Worm (Caenorhabditis elegans) whole organism, L1 larva: Measurements from ENCODE around the gene suex-1.

Source experiments
- C04F5.9 ChIP-seq: sonication (generic microtip); optimal IDR thresholded peaks from 2 replicates; lab custom pipeline; 2016; ENCODE audit warnings: missing genetic modification characterization, missing compliant biosample characterization
- C16A3.4 ChIP-seq: fragments of 150-350 bp; optimal IDR thresholded peaks from 2 replicates; lab custom pipeline; 2014; ENCODE audit warnings: missing biosample characterization, missing genetic modification characterization
- F16B12.6 ChIP-seq: fragments of 150-350 bp; optimal IDR thresholded peaks from 2 replicates; lab custom pipeline; 2014; ENCODE audit warnings: missing biosample characterization, missing genetic modification characterization
- Y116A8C.19 ChIP-seq: sonication (generic microtip); optimal IDR thresholded peaks from 2 replicates; lab custom pipeline; 2016; ENCODE audit warnings: missing compliant biosample characterization, missing genetic modification characterization, borderline replicate concordance
- aly-2 ChIP-seq: fragments of 150-350 bp; optimal IDR thresholded peaks from 2 replicates; lab custom pipeline; 2014; ENCODE audit warnings: missing biosample characterization, missing genetic modification characterization
- ama-1 ChIP-seq: fragments of 150-350 bp; optimal IDR thresholded peaks from 2 replicates; lab custom pipeline; 2014
- ceh-8 ChIP-seq: fragments of 200-800 bp; sonication (Bioruptor generic); optimal IDR thresholded peaks from 2 replicates; lab custom pipeline; 2018; ENCODE audit warnings: mild to moderate bottlenecking, missing genetic modification characterization, moderate library complexity, missing compliant biosample characterization
- ceh-82 ChIP-seq, 3 experiments: fragments of 150-350 bp in 1 of 3; sonication (generic microtip) in 2 of 3; optimal IDR thresholded peaks; 2 replicates each; lab custom pipeline; 2014 to 2017; ENCODE audit warnings: missing biosample characterization in 3 of 3, missing genetic modification characterization in 3 of 3
- ceh-88 ChIP-seq: fragments of 200-800 bp; sonication (Bioruptor generic); IDR thresholded peaks from 2 replicates; pipeline ENCODE4 v1.3.6; 2022; ENCODE audit warnings: missing genetic modification characterization, missing compliant biosample characterization
- ceh-90 ChIP-seq: sonication (generic microtip); optimal IDR thresholded peaks from 2 replicates; lab custom pipeline; 2016; ENCODE audit warnings: missing genetic modification characterization, missing compliant biosample characterization
- dpl-1 ChIP-seq, 3 experiments: fragments of 150-350 bp in 2 of 3; sonication (generic microtip) in 1 of 3; optimal IDR thresholded peaks; 2 replicates each; lab custom pipeline; 2014 to 2017; ENCODE audit warnings: missing biosample characterization in 3 of 3, missing genetic modification characterization in 3 of 3, missing genetic modification reagents in 3 of 3
- efl-3 ChIP-seq: fragments of 200-800 bp; sonication (Bioruptor generic); optimal IDR thresholded peaks from 2 replicates; lab custom pipeline; 2018; ENCODE audit warnings: mild to moderate bottlenecking, missing genetic modification characterization, missing compliant biosample characterization
- elt-2 ChIP-seq: sonication (generic microtip); optimal IDR thresholded peaks from 2 replicates; lab custom pipeline; 2016; ENCODE audit warnings: missing genetic modification characterization, mild to moderate bottlenecking, inconsistent platforms, missing compliant biosample characterization, missing genetic modification reagents
- fkh-10 ChIP-seq: sonication (generic microtip); optimal IDR thresholded peaks from 2 replicates; lab custom pipeline; 2017; ENCODE audit warnings: missing biosample characterization, missing genetic modification reagents, missing genetic modification characterization
- fkh-8 ChIP-seq: sonication (generic microtip); optimal IDR thresholded peaks from 2 replicates; lab custom pipeline; 2016; ENCODE audit warnings: mild to moderate bottlenecking, missing genetic modification characterization, missing compliant biosample characterization
- fos-1 ChIP-seq: fragments of 150-350 bp; optimal IDR thresholded peaks from 2 replicates; lab custom pipeline; 2014; ENCODE audit warnings: missing biosample characterization, missing genetic modification characterization
- hlh-4 ChIP-seq: sonication (generic microtip); optimal IDR thresholded peaks from 2 replicates; lab custom pipeline; 2016; ENCODE audit warnings: mild to moderate bottlenecking, missing genetic modification characterization, missing compliant biosample characterization
- isw-1 ChIP-seq: fragments of 200-800 bp; sonication (Bioruptor generic); IDR thresholded peaks from 2 replicates; pipeline ENCODE4 v1.3.6; 2022; ENCODE audit warnings: missing genetic modification characterization, missing compliant biosample characterization
- lin-13 ChIP-seq: fragments of 150-350 bp; optimal IDR thresholded peaks from 2 replicates; lab custom pipeline; 2014; ENCODE audit warnings: missing biosample characterization, missing genetic modification reagents, missing genetic modification characterization
- lin-15B ChIP-seq: fragments of 150-350 bp; sonication (generic microtip); optimal IDR thresholded peaks from 3 replicates; lab custom pipeline; 2014; ENCODE audit warnings: missing biosample characterization, missing genetic modification characterization
- lin-35 ChIP-seq, 2 experiments: fragments of 150-350 bp; optimal IDR thresholded peaks; 2 replicates each; lab custom pipeline; 2014; ENCODE audit warnings: missing biosample characterization in 2 of 2, missing genetic modification characterization in 2 of 2, missing genetic modification reagents in 2 of 2
- lin-39 ChIP-seq: fragments of 150-350 bp; optimal IDR thresholded peaks from 2 replicates; lab custom pipeline; 2014; ENCODE audit warnings: missing biosample characterization, missing genetic modification reagents, missing genetic modification characterization
- lsy-2 ChIP-seq, 2 experiments: fragments of 150-350 bp; optimal IDR thresholded peaks; 2 replicates each; lab custom pipeline; 2014; ENCODE audit warnings: missing biosample characterization in 2 of 2, missing genetic modification characterization in 2 of 2
- mab-9 ChIP-seq: fragments of 200-800 bp; sonication (Bioruptor generic); IDR thresholded peaks from 2 replicates; pipeline ENCODE4 v1.3.6; 2022; ENCODE audit warnings: missing genetic modification reagents, missing genetic modification characterization, missing compliant biosample characterization
- mdl-1 ChIP-seq, 2 experiments: fragments of 150-350 bp; optimal IDR thresholded peaks; 2 replicates each; lab custom pipeline; 2014 to 2017; ENCODE audit warnings: missing biosample characterization in 2 of 2, missing genetic modification characterization in 2 of 2, inconsistent platforms in 1 of 2
- mef-2 ChIP-seq: fragments of 150-350 bp; optimal IDR thresholded peaks from 2 replicates; lab custom pipeline; 2014; ENCODE audit warnings: missing biosample characterization, missing genetic modification characterization
- nhr-12 ChIP-seq: sonication (generic microtip); optimal IDR thresholded peaks from 2 replicates; lab custom pipeline; 2017; ENCODE audit warnings: missing biosample characterization, missing genetic modification characterization
- nhr-20 ChIP-seq: sonication (generic microtip); optimal IDR thresholded peaks from 2 replicates; lab custom pipeline; 2016; ENCODE audit warnings: mild to moderate bottlenecking, missing genetic modification characterization, missing compliant biosample characterization
- nhr-237 ChIP-seq: fragments of 150-350 bp; optimal IDR thresholded peaks from 2 replicates; lab custom pipeline; 2014; ENCODE audit warnings: missing biosample characterization, missing genetic modification characterization
- nhr-28 ChIP-seq: fragments of 150-350 bp; optimal IDR thresholded peaks from 2 replicates; lab custom pipeline; 2014; ENCODE audit warnings: missing biosample characterization, missing genetic modification characterization
- nhr-71 ChIP-seq: sonication (generic microtip); optimal IDR thresholded peaks from 2 replicates; lab custom pipeline; 2016; ENCODE audit warnings: mild to moderate bottlenecking, missing genetic modification characterization, moderate library complexity, missing compliant biosample characterization
- nhr-76 ChIP-seq: sonication (generic microtip); optimal IDR thresholded peaks from 2 replicates; lab custom pipeline; 2017; ENCODE audit warnings: missing biosample characterization, missing genetic modification characterization
- nhr-77 ChIP-seq: fragments of 150-350 bp; optimal IDR thresholded peaks from 2 replicates; lab custom pipeline; 2014; ENCODE audit warnings: missing biosample characterization, missing genetic modification characterization
- nhr-84 ChIP-seq: sonication (generic microtip); optimal IDR thresholded peaks from 2 replicates; lab custom pipeline; 2017; ENCODE audit warnings: missing biosample characterization, missing genetic modification characterization
- nhr-85 ChIP-seq: sonication (generic microtip); peaks from one replicate; lab custom pipeline; 2016; ENCODE audit warnings: missing genetic modification characterization, inconsistent platforms, missing compliant biosample characterization
- pag-3 ChIP-seq: sonication (generic microtip); optimal IDR thresholded peaks from 2 replicates; lab custom pipeline; 2017; ENCODE audit warnings: missing genetic modification characterization, mild to moderate bottlenecking, missing compliant biosample characterization, antibody characterized with exemption, borderline replicate concordance; ENCODE audit not compliant: insufficient read depth
- pqm-1 ChIP-seq: sonication (generic microtip); optimal IDR thresholded peaks from 3 replicates; lab custom pipeline; 2017; ENCODE audit warnings: missing biosample characterization, missing genetic modification characterization
- rnt-1 ChIP-seq: sonication (generic microtip); optimal IDR thresholded peaks from 2 replicates; lab custom pipeline; 2016; ENCODE audit warnings: mild to moderate bottlenecking, missing genetic modification characterization, moderate library complexity, missing compliant biosample characterization
- skn-1 ChIP-seq: fragments of 150-350 bp; optimal IDR thresholded peaks from 2 replicates; lab custom pipeline; 2014; ENCODE audit warnings: missing biosample characterization, missing genetic modification characterization
- snu-23 ChIP-seq: sonication (generic microtip); optimal IDR thresholded peaks from 2 replicates; lab custom pipeline; 2016; ENCODE audit warnings: missing genetic modification characterization, missing compliant biosample characterization
- sox-4 ChIP-seq: sonication (generic microtip); optimal IDR thresholded peaks from 2 replicates; lab custom pipeline; 2016; ENCODE audit warnings: missing genetic modification characterization, missing compliant biosample characterization
- sup-37 ChIP-seq: fragments of 200-800 bp; sonication (Bioruptor generic); optimal IDR thresholded peaks from 2 replicates; lab custom pipeline; 2018; ENCODE audit warnings: mild to moderate bottlenecking, missing genetic modification characterization, missing compliant biosample characterization
- swsn-7 ChIP-seq: sonication (generic microtip); optimal IDR thresholded peaks from 2 replicates; lab custom pipeline; 2016; ENCODE audit warnings: missing genetic modification characterization, missing compliant biosample characterization
- tbx-2 ChIP-seq: sonication (generic microtip); optimal IDR thresholded peaks from 2 replicates; lab custom pipeline; 2016; ENCODE audit warnings: missing genetic modification characterization, missing compliant biosample characterization
- unc-62 ChIP-seq: fragments of 150-350 bp; optimal IDR thresholded peaks from 2 replicates; lab custom pipeline; 2014; ENCODE audit warnings: missing biosample characterization, missing genetic modification reagents, missing genetic modification characterization
- unc-98 ChIP-seq: fragments of 200-800 bp; sonication (Bioruptor generic); IDR thresholded peaks from 2 replicates; pipeline ENCODE4 v1.3.6; 2022; ENCODE audit warnings: missing genetic modification characterization, missing compliant biosample characterization
- zag-1 ChIP-seq: fragments of 150-350 bp; optimal IDR thresholded peaks from 2 replicates; lab custom pipeline; 2014; ENCODE audit warnings: missing biosample characterization, missing genetic modification characterization
- ztf-11 ChIP-seq, 2 experiments: sonication (generic microtip); optimal IDR thresholded peaks; 2 replicates each; lab custom pipeline; 2016 to 2017; ENCODE audit warnings: missing genetic modification characterization in 2 of 2, missing biosample characterization in 1 of 2, missing compliant biosample characterization in 1 of 2

suex-1 gene

DNA sequence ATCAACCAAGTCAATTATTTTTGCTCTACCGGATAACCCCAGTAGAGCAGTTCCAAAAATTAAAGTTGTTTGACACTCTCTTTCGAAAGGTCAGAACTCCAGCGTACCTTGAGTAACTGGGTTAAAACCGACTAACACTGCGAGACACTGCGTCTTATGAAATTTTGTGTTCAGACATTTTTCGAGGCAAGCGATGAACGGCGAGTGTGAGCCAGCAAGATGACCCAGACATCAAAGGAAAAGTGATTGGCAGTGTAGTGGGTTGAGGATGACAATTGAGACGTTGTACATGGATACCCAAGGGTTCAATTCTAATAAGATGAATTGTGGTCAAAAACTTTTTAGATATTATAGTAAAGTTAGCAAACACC is 46.1 kb upstream of the suex-1 start (continued):
- TF ChIP-seq nhr-77 (tag; lab: Kevin White, UChicago): peak; percentile 78
- peak; percentile 70 for TF ChIP-seq snu-23 (GFP tag; lab: Kevin White, UChicago)
- TF ChIP-seq ceh-82 (tag; optimal IDR thresholded peaks at IDR 0.05; lab: Kevin White, UChicago): peak in 1 of 3 experiments; percentile 29
- TF ChIP-seq nhr-84 (tag; lab: Kevin White, UChicago): peak; percentile 40
- TF ChIP-seq unc-62 (GFP tag; lab: Kevin White, UChicago): no peak
- peak; percentile 50 to 72 for TF ChIP-seq lsy-2 (tag; optimal IDR thresholded peaks at IDR 0.05; lab: Kevin White, UChicago)
- TF ChIP-seq lin-39: peak; percentile 70
- peak; percentile 97 for TF ChIP-seq ama-1 (lab: Kevin White, UChicago)
- peak; percentile 15 to 59 for TF ChIP-seq lin-35 (GFP tag; optimal IDR thresholded peaks at IDR 0.05; lab: Kevin White, UChicago)
- TF ChIP-seq nhr-20 (tag; lab: Kevin White, UChicago): peak; percentile 77
- TF ChIP-seq mdl-1 (tag; optimal IDR thresholded peaks at IDR 0.05; lab: Kevin White, UChicago): peak in 1 of 2 experiments; percentile 46
- peak; percentile 79 for TF ChIP-seq nhr-71 (tag; lab: Kevin White, UChicago)
- peak; percentile 26 for TF ChIP-seq skn-1 (tag; lab: Kevin White, UChicago)
- peak; percentile 77 for TF ChIP-seq elt-2 (tag; lab: Kevin White, UChicago)
- TF ChIP-seq, all 84 proteins: peak for 32

DNA sequence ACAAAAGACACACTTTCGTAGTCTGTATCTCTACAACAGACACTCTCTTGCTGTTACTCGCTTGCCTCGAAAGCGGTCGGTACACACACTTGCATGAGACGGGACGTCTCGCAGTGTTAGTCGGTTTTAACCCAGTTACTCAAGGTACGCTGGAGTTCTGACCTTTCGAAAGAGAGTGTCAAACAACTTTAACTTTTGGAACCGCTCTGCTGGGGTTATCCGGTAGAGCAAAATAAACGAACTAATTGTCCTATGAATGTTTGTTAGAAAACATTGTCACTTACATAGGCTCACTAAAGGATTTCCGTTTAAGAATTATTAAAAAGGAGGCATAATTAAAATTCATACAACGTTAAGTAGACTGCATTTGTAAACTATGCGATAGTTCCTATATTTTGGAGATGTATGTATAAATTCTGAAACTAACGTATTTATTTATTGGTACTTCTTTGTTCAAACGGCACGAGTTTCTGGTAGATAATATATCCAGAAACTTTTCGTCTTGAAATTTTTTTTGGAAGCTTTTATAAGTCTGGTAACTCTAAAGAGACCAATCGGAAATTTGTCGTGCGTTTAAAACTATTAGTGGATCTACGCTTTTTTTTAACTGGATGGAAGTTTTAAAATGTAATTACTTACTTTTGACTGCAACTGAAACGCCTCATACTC is 45.6 kb upstream of the suex-1 start:
- peak; percentile 99 for TF ChIP-seq C16A3.4 (tag; lab: Kevin White, UChicago)
- peak; percentile 99 for TF ChIP-seq nhr-85 (tag; lab: Kevin White, UChicago)
- TF ChIP-seq Y116A8C.19 (tag; lab: Kevin White, UChicago): peak; percentile 69
- peak; percentile 100 for TF ChIP-seq nhr-20 (tag; lab: Kevin White, UChicago)
- TF ChIP-seq sup-37 (GFP tag; lab: Kevin White, UChicago): peak; percentile 98
- peak; percentile 96 for TF ChIP-seq lin-13
- peak; percentile 96 for TF ChIP-seq lsy-2 (tag; optimal IDR thresholded peaks at IDR 0.05; lab: Kevin White, UChicago)
- peak; percentile 90 for TF ChIP-seq skn-1 (tag; lab: Kevin White, UChicago)
- peak; percentile 96 for TF ChIP-seq lin-39
- peak; percentile 60 for TF ChIP-seq lin-15B (tag; lab: Kevin White, UChicago)
- peak; percentile 83 for TF ChIP-seq efl-3 (GFP tag; lab: Kevin White, UChicago)
- peak; percentile 99 for TF ChIP-seq nhr-77 (tag; lab: Kevin White, UChicago)
- TF ChIP-seq pqm-1: peak; percentile 91
- peak; percentile 93 for TF ChIP-seq mef-2
- peak; percentile 98 for TF ChIP-seq mab-9 (GFP tag; lab: Robert Waterston, UW)
- TF ChIP-seq sox-4 (tag; lab: Kevin White, UChicago): peak; percentile 98
- TF ChIP-seq dpl-1 (GFP tag; optimal IDR thresholded peaks at IDR 0.05; lab: Kevin White, UChicago): peak; percentile 80 to 85 (median 83)
- TF ChIP-seq swsn-7 (tag; lab: Kevin White, UChicago): peak; percentile 100
- TF ChIP-seq ceh-90 (tag; lab: Kevin White, UChicago): peak; percentile 71
- TF ChIP-seq nhr-76 (tag; lab: Kevin White, UChicago): peak; percentile 98
- TF ChIP-seq nhr-237: peak; percentile 91
- TF ChIP-seq ztf-11 (tag; optimal IDR thresholded peaks at IDR 0.05; lab: Kevin White, UChicago): peak in 1 of 2 experiments; percentile 93
- peak; percentile 98 for TF ChIP-seq ceh-88 (GFP tag; lab: Robert Waterston, UW)
- TF ChIP-seq pag-3: peak; percentile 79
- TF ChIP-seq hlh-4 (tag; lab: Kevin White, UChicago): peak; percentile 49
- TF ChIP-seq zag-1: peak; percentile 95
- peak; percentile 97 for TF ChIP-seq fos-1
- peak; percentile 100 for TF ChIP-seq tbx-2 (tag; lab: Kevin White, UChicago)
- TF ChIP-seq ceh-8 (GFP tag; lab: Kevin White, UChicago): peak; percentile 98
- TF ChIP-seq nhr-12 (tag; lab: Kevin White, UChicago): peak; percentile 68
- TF ChIP-seq mdl-1 (tag; optimal IDR thresholded peaks at IDR 0.05; lab: Kevin White, UChicago): peak; percentile 38 to 93
- TF ChIP-seq C04F5.9 (tag; lab: Kevin White, UChicago): peak; percentile 95
- peak; percentile 100 for TF ChIP-seq ama-1 (lab: Kevin White, UChicago)
- peak; percentile 60 for TF ChIP-seq F16B12.6 (tag; lab: Kevin White, UChicago)
- peak; percentile 99 for TF ChIP-seq fkh-10 (GFP tag; lab: Kevin White, UChicago)
- peak; percentile 69 for TF ChIP-seq nhr-28 (tag; lab: Kevin White, UChicago)
- peak; percentile 98 for TF ChIP-seq isw-1 (GFP tag; lab: Robert Waterston, UW)
- peak; percentile 78 for TF ChIP-seq nhr-84 (tag; lab: Kevin White, UChicago)
- peak; percentile 98 for TF ChIP-seq rnt-1 (tag; lab: Kevin White, UChicago)
- TF ChIP-seq unc-98 (GFP tag; lab: Robert Waterston, UW): peak; percentile 79
- TF ChIP-seq fkh-8 (tag; lab: Kevin White, UChicago): peak; percentile 98
- TF ChIP-seq aly-2 (tag; lab: Kevin White, UChicago): peak; percentile 99
